Worm (Caenorhabditis elegans) whole organism, young adult: ENCODE results near the gene F38A6.5.
A peak's percentile ranks its signal among the peaks of the same experiment; 100 is the strongest.

Experiments used
- B0035.1 ChIP-seq: sonication (generic microtip); optimal IDR thresholded peaks from 2 replicates; lab custom pipeline; 2016; ENCODE audit warnings: missing genetic modification characterization, mild to moderate bottlenecking, missing compliant biosample characterization, missing genotype, missing genetic modification reagents
- B0336.3 ChIP-seq: fragments of 200-800 bp; sonication (Bioruptor generic); IDR thresholded peaks from 2 replicates; pipeline ENCODE4 v1.3.6; 2022; ENCODE audit warnings: missing genetic modification characterization, missing compliant biosample characterization
- F10E7.11 ChIP-seq: sonication (generic microtip); optimal IDR thresholded peaks from 2 replicates; lab custom pipeline; 2017; ENCODE audit warnings: mild to moderate bottlenecking, missing genetic modification characterization, moderate library complexity, missing compliant biosample characterization
- F23B12.7 ChIP-seq: sonication (generic microtip); optimal IDR thresholded peaks from 2 replicates; lab custom pipeline; 2017; ENCODE audit warnings: missing genetic modification characterization, mild to moderate bottlenecking, missing compliant biosample characterization, antibody characterized with exemption, moderate library complexity; ENCODE audit not compliant: insufficient read depth
- F39B2.1 ChIP-seq: fragments of 200-800 bp; sonication (Bioruptor generic); IDR thresholded peaks from 2 replicates; pipeline ENCODE4 v1.3.6; 2022; ENCODE audit warnings: missing genetic modification reagents, missing genetic modification characterization, missing compliant biosample characterization
- F57A8.1 ChIP-seq: fragments of 200-800 bp; sonication (Bioruptor generic); optimal IDR thresholded peaks from 2 replicates; lab custom pipeline; 2018; ENCODE audit warnings: mild to moderate bottlenecking, missing genetic modification characterization, moderate library complexity, missing compliant biosample characterization
- F57C9.4 ChIP-seq: sonication (generic microtip); optimal IDR thresholded peaks from 2 replicates; lab custom pipeline; 2017; ENCODE audit warnings: mild to moderate bottlenecking, missing genetic modification characterization, missing compliant biosample characterization
- Y67H2A.10 ChIP-seq: fragments of 200-800 bp; sonication (Bioruptor generic); conservative IDR thresholded peaks from 2 replicates; pipeline ENCODE4 v1.3.6; 2022; ENCODE audit warnings: missing genetic modification reagents, missing genetic modification characterization, missing compliant biosample characterization
- attf-5 ChIP-seq: fragments of 200-800 bp; sonication (Bioruptor generic); optimal IDR thresholded peaks from 2 replicates; lab custom pipeline; 2018; ENCODE audit warnings: mild to moderate bottlenecking, missing genetic modification characterization, missing compliant biosample characterization
- cebp-1 ChIP-seq, 2 experiments: fragments of 200-800 bp in 1 of 2; sonication (Bioruptor generic) in 1 of 2; sonication (generic microtip) in 1 of 2; IDR thresholded peaks in 1 of 2; optimal IDR thresholded peaks in 1 of 2; 2 replicates each; pipeline versions ENCODE4 v1.3.6 to Lab custom; 2017 to 2022; ENCODE audit warnings: missing compliant biosample characterization in 2 of 2, missing genetic modification characterization in 2 of 2, mild to moderate bottlenecking in 1 of 2, missing genetic modification reagents in 1 of 2, moderate library complexity in 1 of 2
- cebp-2 ChIP-seq: fragments of 200-800 bp; sonication (Bioruptor generic); IDR thresholded peaks from 2 replicates; pipeline ENCODE4 v1.3.6; 2022; ENCODE audit warnings: missing genetic modification characterization, missing compliant biosample characterization
- ceh-27 ChIP-seq: fragments of 200-800 bp; sonication (Bioruptor generic); optimal IDR thresholded peaks from 2 replicates; lab custom pipeline; 2018; ENCODE audit warnings: mild to moderate bottlenecking, missing genetic modification characterization, moderate library complexity, missing compliant biosample characterization
- ceh-91 ChIP-seq: fragments of 200-800 bp; sonication (Bioruptor generic); IDR thresholded peaks from 2 replicates; pipeline ENCODE4 v1.3.6; 2022; ENCODE audit warnings: missing genetic modification reagents, missing genetic modification characterization, missing compliant biosample characterization
- efl-1 ChIP-seq: fragments of 150-350 bp; optimal IDR thresholded peaks from 2 replicates; lab custom pipeline; 2014; ENCODE audit warnings: missing biosample characterization, missing genetic modification reagents, missing genetic modification characterization
- egl-44 ChIP-seq: fragments of 200-800 bp; sonication (Bioruptor generic); IDR thresholded peaks from 2 replicates; pipeline ENCODE4 v1.3.6; 2022; ENCODE audit warnings: missing genetic modification reagents, missing genetic modification characterization, missing compliant biosample characterization
- hrde-1 ChIP-seq: sonication (generic microtip); optimal IDR thresholded peaks from 2 replicates; lab custom pipeline; 2016; ENCODE audit warnings: missing genetic modification characterization, mild to moderate bottlenecking, missing compliant biosample characterization, moderate library complexity, missing genotype, missing genetic modification reagents, borderline replicate concordance
- hsf-1 ChIP-seq: fragments of 200-800 bp; sonication (Bioruptor generic); IDR thresholded peaks from 2 replicates; pipeline ENCODE4 v1.3.6; 2022; ENCODE audit warnings: missing genetic modification reagents, missing genetic modification characterization, missing compliant biosample characterization
- let-607 ChIP-seq, 2 experiments: fragments of 200-800 bp in 1 of 2; sonication (Bioruptor generic) in 1 of 2; sonication (generic microtip) in 1 of 2; optimal IDR thresholded peaks; 2 replicates each; lab custom pipeline; 2016 to 2018; ENCODE audit warnings: mild to moderate bottlenecking in 2 of 2, missing compliant biosample characterization in 2 of 2, missing genetic modification characterization in 2 of 2, moderate library complexity in 2 of 2, missing genotype in 1 of 2
- lin-26 ChIP-seq: fragments of 200-800 bp; sonication (Bioruptor generic); IDR thresholded peaks from 2 replicates; pipeline ENCODE4 v1.3.6; 2022; ENCODE audit warnings: missing genetic modification reagents, missing genetic modification characterization, missing compliant biosample characterization
- lin-35 ChIP-seq, 3 experiments: fragments of 150-350 bp in 2 of 3; sonication (generic microtip) in 1 of 3; optimal IDR thresholded peaks; 2 replicates each; lab custom pipeline; 2014 to 2018; ENCODE audit warnings: missing biosample characterization in 3 of 3, missing genetic modification characterization in 3 of 3, missing genetic modification reagents in 3 of 3
- lin-40 ChIP-seq: sonication (generic microtip); optimal IDR thresholded peaks from 2 replicates; lab custom pipeline; 2016; ENCODE audit warnings: missing genetic modification characterization, mild to moderate bottlenecking, missing compliant biosample characterization, missing genotype, missing genetic modification reagents
- lin-54 ChIP-seq: fragments of 200-800 bp; sonication (Bioruptor generic); optimal IDR thresholded peaks from 2 replicates; lab custom pipeline; 2018; ENCODE audit warnings: mild to moderate bottlenecking, missing genetic modification characterization, missing compliant biosample characterization
- madf-3 ChIP-seq: fragments of 200-800 bp; sonication (Bioruptor generic); IDR thresholded peaks from 2 replicates; pipeline ENCODE4 v1.3.6; 2022; ENCODE audit warnings: missing genetic modification reagents, missing genetic modification characterization, missing compliant biosample characterization
- madf-6 ChIP-seq: fragments of 200-800 bp; sonication (Bioruptor generic); IDR thresholded peaks from 2 replicates; pipeline ENCODE4 v1.3.6; 2022; ENCODE audit warnings: missing genetic modification reagents, missing genetic modification characterization, missing compliant biosample characterization
- madf-8 ChIP-seq: fragments of 200-800 bp; sonication (Bioruptor generic); conservative IDR thresholded peaks from 2 replicates; pipeline ENCODE4 v1.3.6; 2022; ENCODE audit warnings: missing genetic modification reagents, missing genetic modification characterization, missing compliant biosample characterization
- mcd-1 ChIP-seq: fragments of 200-800 bp; sonication (Bioruptor generic); IDR thresholded peaks from 2 replicates; pipeline ENCODE4 v1.3.6; 2022; ENCODE audit warnings: missing genetic modification reagents, missing genetic modification characterization, missing compliant biosample characterization
- nfyb-1 ChIP-seq: fragments of 200-800 bp; sonication (Bioruptor generic); IDR thresholded peaks from 2 replicates; pipeline ENCODE4 v1.3.6; 2022; ENCODE audit warnings: missing genetic modification reagents, missing genetic modification characterization, missing compliant biosample characterization
- nhr-120 ChIP-seq: fragments of 200-800 bp; sonication (Bioruptor generic); IDR thresholded peaks from 2 replicates; pipeline ENCODE4 v1.3.6; 2022; ENCODE audit warnings: missing genetic modification characterization, missing compliant biosample characterization
- nhr-80 ChIP-seq: sonication (generic microtip); optimal IDR thresholded peaks from 2 replicates; lab custom pipeline; 2016; ENCODE audit warnings: missing genetic modification characterization, missing compliant biosample characterization
- repo-1 ChIP-seq: sonication (generic microtip); optimal IDR thresholded peaks from 2 replicates; lab custom pipeline; 2017; ENCODE audit warnings: mild to moderate bottlenecking, missing genetic modification characterization, missing compliant biosample characterization
- sea-2 ChIP-seq: fragments of 200-800 bp; sonication (Bioruptor generic); IDR thresholded peaks from 2 replicates; pipeline ENCODE4 v1.3.6; 2022; ENCODE audit warnings: missing genetic modification characterization, missing compliant biosample characterization
- snpc-4 ChIP-seq, 5 experiments: fragments of 150-350 bp in 1 of 5; sonication (generic microtip) in 4 of 5; optimal IDR thresholded peaks; 2 replicates each; lab custom pipeline; 2014 to 2018; ENCODE audit warnings: missing genetic modification characterization in 5 of 5, missing biosample characterization in 3 of 5, antibody characterized with exemption in 2 of 5, mild to moderate bottlenecking in 2 of 5, missing compliant biosample characterization in 2 of 5, missing genotype in 2 of 5, moderate library complexity in 2 of 5, missing genetic modification reagents in 1 of 5
- somi-1 ChIP-seq: fragments of 200-800 bp; sonication (Bioruptor generic); optimal IDR thresholded peaks from 2 replicates; lab custom pipeline; 2018; ENCODE audit warnings: mild to moderate bottlenecking, missing genetic modification characterization, missing compliant biosample characterization
- unc-130 ChIP-seq: sonication (generic microtip); optimal IDR thresholded peaks from 2 replicates; lab custom pipeline; 2016; ENCODE audit warnings: missing genetic modification reagents, missing genetic modification characterization, missing compliant biosample characterization
- unc-62 ChIP-seq: fragments of 150-350 bp; optimal IDR thresholded peaks from 2 replicates; lab custom pipeline; 2014; ENCODE audit warnings: missing biosample characterization, missing genetic modification reagents, missing genetic modification characterization
- zim-3 ChIP-seq: sonication (generic microtip); optimal IDR thresholded peaks from 2 replicates; lab custom pipeline; 2017; ENCODE audit warnings: mild to moderate bottlenecking, missing genetic modification characterization, moderate library complexity, missing compliant biosample characterization
- ztf-22 ChIP-seq: fragments of 200-800 bp; sonication (Bioruptor generic); optimal IDR thresholded peaks from 2 replicates; lab custom pipeline; 2018; ENCODE audit warnings: mild to moderate bottlenecking, missing genetic modification characterization, moderate library complexity, missing compliant biosample characterization
- ztf-26 ChIP-seq: sonication (generic microtip); optimal IDR thresholded peaks from 2 replicates; lab custom pipeline; 2017; ENCODE audit warnings: missing genetic modification characterization, missing compliant biosample characterization

The F38A6.5 gene

ce11 chrV:20776761-20777160, 3.2 kb upstream of the F38A6.5 start (continued):
- TF ChIP-seq let-607 (tag; optimal IDR thresholded peaks at IDR 0.05; lab: Kevin White, UChicago), result no peak
- 0 out of 2 replicates have a peak, but pooled peaks have one; percentile 23 for TF ChIP-seq lin-26 (GFP tag; lab: Robert Waterston, UW)
- TF ChIP-seq madf-8 (GFP tag; lab: Robert Waterston, UW), result no peak
- TF ChIP-seq hrde-1 (tag; lab: Kevin White, UChicago), result no peak
- peak; percentile 81 for TF ChIP-seq ceh-27 (GFP tag; lab: Kevin White, UChicago)
- TF ChIP-seq repo-1, result no peak
- TF ChIP-seq lin-40 (tag; lab: Kevin White, UChicago), result peak; percentile 58
- TF ChIP-seq mcd-1 (GFP tag; lab: Robert Waterston, UW), result 0 out of 2 replicates have a peak, but pooled peaks have one; percentile 29
- no peak for TF ChIP-seq nhr-120 (GFP tag; lab: Robert Waterston, UW)
- TF ChIP-seq hsf-1, result no peak
- TF ChIP-seq somi-1, result no peak
- TF ChIP-seq sea-2 (GFP tag; lab: Robert Waterston, UW), result no peak
- no peak for TF ChIP-seq F39B2.1 (GFP tag; lab: Robert Waterston, UW)
- 0 out of 2 replicates have a peak, but pooled peaks have one; percentile 33 for TF ChIP-seq B0336.3 (GFP tag; lab: Robert Waterston, UW)
- TF ChIP-seq F57A8.1, result no peak
- TF ChIP-seq lin-54 (GFP tag; lab: Kevin White, UChicago), result peak; percentile 35
- no peak for TF ChIP-seq snpc-4 (GFP tag; optimal IDR thresholded peaks at IDR 0.05; lab: Kevin White, UChicago)
- peak in 1 of 4 experiments; percentile 4 for TF ChIP-seq snpc-4 (tag; optimal IDR thresholded peaks at IDR 0.05; lab: Kevin White, UChicago)
- no peak for TF ChIP-seq Y67H2A.10 (GFP tag; lab: Robert Waterston, UW)
- TF ChIP-seq nhr-80, result peak; percentile 58
- TF ChIP-seq cebp-2 (GFP tag; lab: Robert Waterston, UW), result no peak
- TF ChIP-seq F57C9.4 (tag; lab: Kevin White, UChicago), result no peak
- TF ChIP-seq ztf-26 (tag; lab: Kevin White, UChicago), result no peak
- peak; percentile 69; the same call in 1 of the 2 replicates for TF ChIP-seq madf-3 (GFP tag; lab: Robert Waterston, UW)
- TF ChIP-seq zim-3 (tag; lab: Kevin White, UChicago), result no peak
- peak; percentile 31; the same call in 1 of the 2 replicates for TF ChIP-seq madf-6 (GFP tag; lab: Robert Waterston, UW)
- peak; percentile 15 for TF ChIP-seq ztf-22
- TF ChIP-seq efl-1 (GFP tag; lab: Kevin White, UChicago), result no peak
- peak; percentile 71 for TF ChIP-seq F23B12.7 (tag; lab: Kevin White, UChicago)
- TF ChIP-seq F10E7.11 (tag; lab: Kevin White, UChicago), result no peak
- no peak for TF ChIP-seq ceh-91 (GFP tag; lab: Robert Waterston, UW)
- peak; percentile 10 for TF ChIP-seq attf-5 (GFP tag; lab: Kevin White, UChicago)
- TF ChIP-seq unc-62 (GFP tag; lab: Kevin White, UChicago), result no peak
- no peak for TF ChIP-seq B0035.1 (tag; lab: Kevin White, UChicago)
- no peak for TF ChIP-seq unc-130 (GFP tag; lab: Kevin White, UChicago)
- TF ChIP-seq cebp-1 (GFP tag; IDR thresholded peaks at IDR 0.05; lab: Robert Waterston, UW), result 0 out of 2 replicates have a peak, but pooled peaks have one; percentile 14
- peak; percentile 75 for TF ChIP-seq cebp-1 (tag; optimal IDR thresholded peaks at IDR 0.05; lab: Kevin White, UChicago)
- TF ChIP-seq nfyb-1 (GFP tag; lab: Robert Waterston, UW), result peak; percentile 65; the same call in 1 of the 2 replicates
- TF ChIP-seq lin-35 (GFP tag; optimal IDR thresholded peaks at IDR 0.05; lab: Kevin White, UChicago), result no peak
- TF ChIP-seq egl-44 (GFP tag; lab: Robert Waterston, UW), result no peak
